Worm (Caenorhabditis elegans) whole organism, L3 larva: Measurements from ENCODE around the gene hpd-1.

Experiments
- R02D3.7 ChIP-seq: fragments of 150-350 bp; optimal IDR thresholded peaks from 2 replicates; lab custom pipeline; 2014; ENCODE audit warnings: missing biosample characterization, missing genetic modification characterization
- ZK546.5 ChIP-seq: sonication (generic microtip); optimal IDR thresholded peaks from 2 replicates; lab custom pipeline; 2017; ENCODE audit warnings: missing biosample characterization, missing genetic modification characterization
- aly-2 ChIP-seq: fragments of 150-350 bp; optimal IDR thresholded peaks from 2 replicates; lab custom pipeline; 2014; ENCODE audit warnings: missing biosample characterization, missing genetic modification characterization
- ceh-16 ChIP-seq: sonication (generic microtip); optimal IDR thresholded peaks from 2 replicates; lab custom pipeline; 2017; ENCODE audit warnings: missing biosample characterization, missing genetic modification characterization
- ceh-82 ChIP-seq: fragments of 150-350 bp; optimal IDR thresholded peaks from 2 replicates; lab custom pipeline; 2014; ENCODE audit warnings: missing biosample characterization, missing genetic modification characterization
- ceh-9 ChIP-seq: sonication (generic microtip); optimal IDR thresholded peaks from 2 replicates; lab custom pipeline; 2018; ENCODE audit warnings: missing biosample characterization, missing genetic modification characterization
- daf-12 ChIP-seq: fragments of 150-350 bp; optimal IDR thresholded peaks from 2 replicates; lab custom pipeline; 2014; ENCODE audit warnings: missing biosample characterization, missing genetic modification reagents, missing genetic modification characterization
- egl-27 ChIP-seq: sonication (generic microtip); optimal IDR thresholded peaks from 4 replicates; lab custom pipeline; 2017; ENCODE audit warnings: missing biosample characterization, missing genetic modification reagents, missing genetic modification characterization
- egl-5 ChIP-seq: fragments of 150-350 bp; optimal IDR thresholded peaks from 2 replicates; lab custom pipeline; 2017; ENCODE audit warnings: missing biosample characterization, missing genetic modification reagents, missing genetic modification characterization, inconsistent platforms
- elt-1 ChIP-seq: fragments of 150-350 bp; optimal IDR thresholded peaks from 2 replicates; lab custom pipeline; 2014; ENCODE audit warnings: missing biosample characterization, missing genetic modification characterization
- elt-2 ChIP-seq: sonication (generic microtip); optimal IDR thresholded peaks from 2 replicates; lab custom pipeline; 2016; ENCODE audit warnings: missing genetic modification reagents, mild to moderate bottlenecking, missing genetic modification characterization, missing compliant biosample characterization
- eor-1 ChIP-seq, 2 experiments: fragments of 150-350 bp; optimal IDR thresholded peaks; 2 replicates each; lab custom pipeline; 2014 to 2018; ENCODE audit warnings: missing biosample characterization in 2 of 2, missing genetic modification characterization in 2 of 2
- fkh-2 ChIP-seq: fragments of 150-350 bp; optimal IDR thresholded peaks from 2 replicates; lab custom pipeline; 2014; ENCODE audit warnings: missing biosample characterization, missing genetic modification reagents, missing genetic modification characterization
- fos-1 ChIP-seq: fragments of 150-350 bp; optimal IDR thresholded peaks from 2 replicates; lab custom pipeline; 2014; ENCODE audit warnings: missing biosample characterization, missing genetic modification characterization
- hmg-11 ChIP-seq: sonication (generic microtip); optimal IDR thresholded peaks from 2 replicates; lab custom pipeline; 2016; ENCODE audit warnings: missing genetic modification characterization, missing compliant biosample characterization
- jun-1 ChIP-seq: fragments of 150-350 bp; optimal IDR thresholded peaks from 2 replicates; lab custom pipeline; 2014; ENCODE audit warnings: missing biosample characterization, missing genetic modification reagents, missing genetic modification characterization
- lin-15B ChIP-seq: fragments of 150-350 bp; optimal IDR thresholded peaks from 2 replicates; lab custom pipeline; 2014; ENCODE audit warnings: missing biosample characterization, missing genetic modification characterization
- lin-39 ChIP-seq: fragments of 150-350 bp; optimal IDR thresholded peaks from 2 replicates; lab custom pipeline; 2018; ENCODE audit warnings: missing biosample characterization, missing genetic modification reagents, missing genetic modification characterization
- lsy-12 ChIP-seq: sonication (generic microtip); optimal IDR thresholded peaks from 2 replicates; lab custom pipeline; 2016; ENCODE audit warnings: mild to moderate bottlenecking, missing genetic modification characterization, missing compliant biosample characterization
- mml-1 ChIP-seq: fragments of 150-350 bp; sonication (generic microtip); optimal IDR thresholded peaks from 3 replicates; lab custom pipeline; 2014; ENCODE audit warnings: missing biosample characterization, missing genetic modification characterization
- nfya-1 ChIP-seq: sonication (generic microtip); optimal IDR thresholded peaks from 2 replicates; lab custom pipeline; 2017; ENCODE audit warnings: missing genetic modification characterization, mild to moderate bottlenecking, missing compliant biosample characterization, antibody characterized with exemption, moderate library complexity; ENCODE audit not compliant: insufficient read depth
- nhr-23 ChIP-seq: fragments of 150-350 bp; optimal IDR thresholded peaks from 2 replicates; lab custom pipeline; 2014; ENCODE audit warnings: missing biosample characterization, missing genetic modification reagents, missing genetic modification characterization
- nhr-25 ChIP-seq: sonication (generic microtip); optimal IDR thresholded peaks from 2 replicates; lab custom pipeline; 2017; ENCODE audit warnings: missing biosample characterization, missing genetic modification characterization
- nhr-43 ChIP-seq: sonication (generic microtip); optimal IDR thresholded peaks from 2 replicates; lab custom pipeline; 2016; ENCODE audit warnings: mild to moderate bottlenecking, missing genetic modification characterization, missing compliant biosample characterization; ENCODE audit not compliant: poor library complexity, severe bottlenecking
- nhr-67 ChIP-seq: fragments of 150-350 bp; optimal IDR thresholded peaks from 2 replicates; lab custom pipeline; 2014; ENCODE audit warnings: missing biosample characterization, missing genetic modification characterization
- nhr-76 ChIP-seq: fragments of 150-350 bp; sonication (generic microtip); optimal IDR thresholded peaks from 5 replicates; lab custom pipeline; 2014; ENCODE audit warnings: missing biosample characterization, missing genetic modification characterization
- pha-4 ChIP-seq: fragments of 150-350 bp; optimal IDR thresholded peaks from 2 replicates; lab custom pipeline; 2014; ENCODE audit warnings: missing biosample characterization, missing genetic modification reagents, missing genetic modification characterization
- pqm-1 ChIP-seq: fragments of 150-350 bp; optimal IDR thresholded peaks from 2 replicates; lab custom pipeline; 2017; ENCODE audit warnings: missing biosample characterization, missing genetic modification characterization, inconsistent platforms
- snpc-4 ChIP-seq: fragments of 150-350 bp; optimal IDR thresholded peaks from 2 replicates; lab custom pipeline; 2014; ENCODE audit warnings: missing biosample characterization, missing genetic modification characterization
- unc-39 ChIP-seq: sonication (generic microtip); optimal IDR thresholded peaks from 4 replicates; lab custom pipeline; 2017; ENCODE audit warnings: missing biosample characterization, missing genetic modification characterization
- zag-1 ChIP-seq: fragments of 150-350 bp; optimal IDR thresholded peaks from 2 replicates; lab custom pipeline; 2014; ENCODE audit warnings: missing biosample characterization, missing genetic modification characterization
- ztf-4 ChIP-seq: fragments of 150-350 bp; optimal IDR thresholded peaks from 2 replicates; lab custom pipeline; 2014; ENCODE audit warnings: missing biosample characterization, missing genetic modification characterization

Gene hpd-1

DNA sequence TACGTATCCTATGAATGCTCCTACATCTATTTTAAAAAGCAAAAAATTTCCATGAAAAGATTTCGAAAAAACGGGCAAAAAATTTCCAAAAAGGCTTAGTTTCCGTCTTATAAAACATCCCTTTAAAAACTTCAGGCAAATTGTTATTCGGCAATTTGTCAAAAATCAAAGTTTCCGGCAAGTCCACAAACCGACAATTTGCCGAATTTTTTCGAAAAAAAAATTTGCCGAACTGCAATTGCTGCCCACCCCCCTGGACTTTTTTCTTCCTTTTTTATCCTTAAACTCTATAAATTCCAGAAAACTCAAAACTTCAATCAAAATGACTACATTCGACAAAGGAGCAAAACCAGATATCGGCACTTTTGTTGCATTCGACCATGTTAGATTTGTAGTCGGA is at the start of gene hpd-1:
Gene hpd-1, plus strand, starts transcription at position 301 of the 400 bp plus-strand sequence.
- no peak for TF ChIP-seq nhr-76
- no peak for TF ChIP-seq aly-2 (tag; lab: Kevin White, UChicago)

DNA sequence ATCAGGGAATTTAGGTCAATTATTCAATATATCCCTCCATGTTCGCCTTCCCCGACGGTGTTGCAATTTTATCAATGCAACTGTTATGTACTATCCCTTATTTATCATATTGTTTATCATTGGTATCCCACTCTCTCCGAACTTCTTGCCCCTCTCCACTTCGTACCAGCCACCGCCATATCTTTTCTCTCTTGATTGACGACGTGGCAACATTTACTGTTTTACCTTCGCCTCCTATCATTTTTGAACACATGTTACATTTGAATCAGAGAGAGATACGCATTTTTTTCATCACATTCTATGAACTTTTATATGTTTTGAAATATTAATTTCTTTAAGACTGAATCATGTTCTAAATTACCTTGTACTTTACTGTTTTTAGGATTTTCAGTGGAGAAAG is 48.9 kb upstream of the hpd-1 start:
- TF ChIP-seq nhr-23, result peak; percentile 39
- no peak for TF ChIP-seq fkh-2 (tag; lab: Kevin White, UChicago)
- no peak for TF ChIP-seq nhr-67 (tag; lab: Kevin White, UChicago)

DNA sequence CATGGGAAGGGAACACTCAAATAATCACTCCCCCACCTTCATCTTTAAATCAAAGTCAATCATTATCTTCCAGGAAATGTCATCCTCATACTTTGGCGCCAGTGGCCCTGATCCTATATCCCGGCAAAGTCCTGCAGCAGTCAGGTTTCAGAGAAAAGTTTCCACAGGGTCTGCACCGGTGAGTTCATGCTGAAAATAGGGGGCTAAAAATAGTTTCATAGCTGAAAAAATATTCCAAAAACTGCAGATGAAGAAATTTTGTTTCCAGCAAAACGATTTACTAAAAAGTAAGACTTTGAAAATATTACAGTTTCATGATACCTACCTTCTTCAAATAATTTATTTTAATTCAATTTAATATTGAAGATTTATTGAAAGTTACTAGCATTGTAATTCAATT is 47.3 kb upstream of the hpd-1 start, which contains the start of gene ptr-25:
Gene ptr-25, plus strand, starts transcription at position 73 of the 400 bp plus-strand sequence.
- TF ChIP-seq lin-15B (tag; lab: Kevin White, UChicago) (no peak), R02D3.7 (tag; lab: Kevin White, UChicago) (no peak), unc-39 (tag; lab: Kevin White, UChicago) (no peak), ceh-16 (tag; lab: Kevin White, UChicago) (no peak), nhr-43 (tag; lab: Kevin White, UChicago) (no peak), mml-1 (tag; lab: Kevin White, UChicago) (no peak), lsy-12 (no peak), ztf-4 (tag; lab: Kevin White, UChicago) (no peak), egl-5 (tag; lab: Kevin White, UChicago) (no peak), ceh-9 (no peak), hmg-11 (tag; lab: Kevin White, UChicago) (no peak), elt-2 (tag; lab: Kevin White, UChicago) (no peak), fos-1 (no peak), elt-1 (tag; lab: Kevin White, UChicago) (no peak), pha-4 (tag; lab: Kevin White, UChicago) (no peak), nhr-76 (no peak), eor-1 (tag; optimal IDR thresholded peaks at IDR 0.05; lab: Kevin White, UChicago) (no peak)
- TF ChIP-seq, all 47 proteins: peak for 0

DNA sequence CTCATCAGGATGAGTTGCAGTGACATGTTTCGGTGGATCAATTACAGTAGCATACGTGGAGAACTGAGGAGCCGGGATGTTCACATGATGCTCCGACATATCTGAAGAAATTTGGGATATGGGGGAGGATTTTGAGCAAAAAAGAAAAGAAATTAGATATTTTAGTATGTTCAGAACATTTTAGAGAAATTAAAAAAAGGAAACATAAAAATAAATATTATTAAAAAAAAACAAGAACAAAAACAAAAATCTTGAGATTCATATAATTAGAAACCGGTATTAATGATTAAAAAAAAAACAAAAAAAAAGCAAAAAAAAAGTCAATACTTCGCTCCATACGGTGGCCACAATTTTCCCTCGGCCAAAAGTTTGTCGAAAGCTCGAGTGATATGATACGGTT is 31.6 kb upstream of the hpd-1 start, which contains the start of gene rab-33:
Gene rab-33, minus strand, starts transcription at position 101 of the 400 bp plus-strand sequence.
- TF ChIP-seq nhr-67 (tag; lab: Kevin White, UChicago) (no peak), R02D3.7 (tag; lab: Kevin White, UChicago) (no peak), egl-27 (tag; lab: Kevin White, UChicago) (no peak), unc-39 (tag; lab: Kevin White, UChicago) (no peak), ztf-4 (tag; lab: Kevin White, UChicago) (no peak)

DNA sequence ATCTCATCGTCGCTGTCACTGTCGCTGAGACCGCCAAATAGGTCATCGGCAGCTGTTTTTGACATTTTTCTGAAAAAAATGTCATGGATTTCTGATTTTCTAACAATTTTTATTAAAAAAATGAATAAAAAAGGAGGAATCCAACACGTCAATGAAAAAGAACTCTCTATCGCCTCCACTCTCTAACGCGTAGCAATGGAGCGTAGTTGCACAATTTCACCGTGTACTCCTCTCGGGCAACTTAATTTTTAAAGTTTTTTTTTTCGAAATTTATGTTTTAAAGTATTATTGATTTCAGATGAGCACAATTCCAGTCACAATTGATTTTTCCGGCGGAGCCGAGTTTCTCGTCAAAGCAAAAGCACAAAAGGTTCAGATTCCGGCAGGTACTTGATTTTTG is 30.1 kb upstream of the hpd-1 start, which contains the start of the genes taf-11.3 and urm-1:
Gene taf-11.3, minus strand, starts transcription at position 69 of the 400 bp plus-strand sequence.
Gene urm-1, plus strand, starts transcription at position 299 of the 400 bp plus-strand sequence.
- peak; percentile 35 for TF ChIP-seq nhr-25 (tag; lab: Kevin White, UChicago)
- TF ChIP-seq fkh-2 (tag; lab: Kevin White, UChicago), result no peak
- TF ChIP-seq lin-15B (tag; lab: Kevin White, UChicago), result peak; percentile 93
- peak; percentile 56 for TF ChIP-seq R02D3.7 (tag; lab: Kevin White, UChicago)
- peak; percentile 67 for TF ChIP-seq hmg-11 (tag; lab: Kevin White, UChicago)
- no peak for TF ChIP-seq egl-27 (tag; lab: Kevin White, UChicago)
- TF ChIP-seq lin-39 (tag; lab: Kevin White, UChicago), result peak; percentile 24
- no peak for TF ChIP-seq ZK546.5 (tag; lab: Kevin White, UChicago)
- no peak for TF ChIP-seq ztf-4 (tag; lab: Kevin White, UChicago)
- no peak for TF ChIP-seq elt-1 (tag; lab: Kevin White, UChicago)
- no peak for TF ChIP-seq fos-1
- peak; percentile 21 for TF ChIP-seq elt-2 (tag; lab: Kevin White, UChicago)
- no peak for TF ChIP-seq aly-2 (tag; lab: Kevin White, UChicago)
- no peak for TF ChIP-seq ceh-82
- peak; percentile 85 for TF ChIP-seq nfya-1
- TF ChIP-seq zag-1 (tag; lab: Kevin White, UChicago), result no peak
- peak; percentile 61 for TF ChIP-seq nhr-43 (tag; lab: Kevin White, UChicago)
- TF ChIP-seq daf-12, result no peak
- peak; percentile 13 for TF ChIP-seq jun-1
- TF ChIP-seq pqm-1 (tag; lab: Kevin White, UChicago), result no peak
- TF ChIP-seq pha-4 (tag; lab: Kevin White, UChicago), result peak; percentile 90
- peak; percentile 89 for TF ChIP-seq nhr-23
- peak; percentile 88 for TF ChIP-seq snpc-4
